Worm (Caenorhabditis elegans): ENCODE results near the gene zyg-1.

zyg-1 gene

ce11 chrII:5701485-5701884 lies 51.9 kb downstream of the zyg-1 start:
- no peak for TF ChIP-seq pha-4 (tag; optimal IDR thresholded peaks at IDR 0.05)
- peak in 1 of 3 experiments; percentile 15 for TF ChIP-seq lin-35 (GFP tag; optimal IDR thresholded peaks at IDR 0.05)
- peak; percentile 97 for TF ChIP-seq snpc-4 (GFP tag; optimal IDR thresholded peaks at IDR 0.05)
- TF ChIP-seq snpc-4 (tag; optimal IDR thresholded peaks at IDR 0.05): peak; percentile 98 to 99 (median 98)
- TF ChIP-seq hmg-1.2 (GFP tag; IDR thresholded peaks at IDR 0.05): peak; percentile 87
- TF ChIP-seq cebp-2 (GFP tag; IDR thresholded peaks at IDR 0.05): no peak
- TF ChIP-seq nhr-90 (tag; optimal IDR thresholded peaks at IDR 0.05): no peak
- no peak for TF ChIP-seq bed-1 (GFP tag; IDR thresholded peaks at IDR 0.05)
- peak; percentile 68 for TF ChIP-seq dox-1 (GFP tag; IDR thresholded peaks at IDR 0.05)
- no peak for TF ChIP-seq aptf-2 (GFP tag; conservative IDR thresholded peaks at IDR 0.05)
- no peak for TF ChIP-seq let-526 (GFP tag; IDR thresholded peaks at IDR 0.05)
- TF ChIP-seq F57C9.4 (tag; optimal IDR thresholded peaks at IDR 0.05): no peak
- TF ChIP-seq gei-17 (GFP tag; optimal IDR thresholded peaks at IDR 0.05): no peak
- peak; percentile 9 for TF ChIP-seq ceh-27 (GFP tag; optimal IDR thresholded peaks at IDR 0.05)
- TF ChIP-seq F22D6.2 (tag; optimal IDR thresholded peaks at IDR 0.05): no peak
- peak; percentile 59 for TF ChIP-seq lsl-1 (GFP tag; optimal IDR thresholded peaks at IDR 0.05)
- TF ChIP-seq xnd-1 (tag; optimal IDR thresholded peaks at IDR 0.05): peak; percentile 32
- no peak for TF ChIP-seq fkh-3 (tag; optimal IDR thresholded peaks at IDR 0.05)
- TF ChIP-seq unc-130 (GFP tag; optimal IDR thresholded peaks at IDR 0.05): no peak
- peak; percentile 88 for TF ChIP-seq lsy-27 (tag; optimal IDR thresholded peaks at IDR 0.05; ENCODE audit: borderline replicate concordance, insufficient read depth)
- TF ChIP-seq Y53F4B.3 (GFP tag; IDR thresholded peaks at IDR 0.05): no peak
- peak; percentile 60; the same call in 1 of the 2 replicates for TF ChIP-seq B0336.3 (GFP tag; IDR thresholded peaks at IDR 0.05)
- TF ChIP-seq rcor-1 (GFP tag; IDR thresholded peaks at IDR 0.05): peak; percentile 48; the same call in 1 of the 2 replicates
- TF ChIP-seq somi-1 (GFP tag; optimal IDR thresholded peaks at IDR 0.05): no peak
- TF ChIP-seq attf-6 (GFP tag; IDR thresholded peaks at IDR 0.05): peak; percentile 89; the same call in 1 of the 2 replicates
- no peak for TF ChIP-seq aptf-3 (GFP tag; IDR thresholded peaks at IDR 0.05)
- TF ChIP-seq K12H6.12 (tag; optimal IDR thresholded peaks at IDR 0.05): no peak
- TF ChIP-seq B0261.1 (tag; optimal IDR thresholded peaks at IDR 0.05): no peak
- no peak for TF ChIP-seq nfya-2 (GFP tag; IDR thresholded peaks at IDR 0.05)
- no peak for TF ChIP-seq sea-2 (GFP tag; IDR thresholded peaks at IDR 0.05)
- no peak for TF ChIP-seq egl-18 (GFP tag; IDR thresholded peaks at IDR 0.05)
- no peak for TF ChIP-seq ztf-22 (GFP tag; optimal IDR thresholded peaks at IDR 0.05)
- TF ChIP-seq B0019.2 (GFP tag; conservative IDR thresholded peaks at IDR 0.05): no peak
- TF ChIP-seq ceh-91 (GFP tag; IDR thresholded peaks at IDR 0.05): no peak
- peak; percentile 6 for TF ChIP-seq atf-7 (tag; optimal IDR thresholded peaks at IDR 0.05)
- no peak for TF ChIP-seq madf-10 (tag; optimal IDR thresholded peaks at IDR 0.05)
- TF ChIP-seq unc-62 (GFP tag; optimal IDR thresholded peaks at IDR 0.05): no peak
- TF ChIP-seq ztf-25 (GFP tag; IDR thresholded peaks at IDR 0.05): no peak
- no peak for TF ChIP-seq Y79H2A.3 (GFP tag; conservative IDR thresholded peaks at IDR 0.05)
- no peak for TF ChIP-seq die-1 (tag; optimal IDR thresholded peaks at IDR 0.05)
- no peak for TF ChIP-seq egrh-3 (GFP tag; IDR thresholded peaks at IDR 0.05)
- TF ChIP-seq hrde-1 (tag; optimal IDR thresholded peaks at IDR 0.05; ENCODE audit: borderline replicate concordance): no peak
- TF ChIP-seq dpff-1 (tag; optimal IDR thresholded peaks at IDR 0.05): no peak
- TF ChIP-seq lag-1 (GFP tag; IDR thresholded peaks at IDR 0.05): no peak
- TF ChIP-seq F10E7.11 (tag; optimal IDR thresholded peaks at IDR 0.05): no peak
- TF ChIP-seq F39B2.1 (GFP tag; IDR thresholded peaks at IDR 0.05): no peak
- TF ChIP-seq athp-1 (tag; optimal IDR thresholded peaks at IDR 0.05): no peak
- TF ChIP-seq nhr-80 (tag; optimal IDR thresholded peaks at IDR 0.05): peak; percentile 3
- TF ChIP-seq hlh-26 (GFP tag; conservative IDR thresholded peaks at IDR 0.05): no peak
- peak; percentile 81 for TF ChIP-seq D2030.7 (GFP tag; IDR thresholded peaks at IDR 0.05)

Measured in whole organism, young adult.